Worm (Caenorhabditis elegans) whole organism, early embryonic: ENCODE data around the gene T19H12.12.

Source experiments
- ama-1 ChIP-seq: fragments of 150-350 bp; optimal IDR thresholded peaks from 2 replicates; lab custom pipeline; 2014
- ceh-13 ChIP-seq: fragments of 200-800 bp; sonication (Bioruptor generic); optimal IDR thresholded peaks from 2 replicates; lab custom pipeline; 2018; ENCODE audit warnings: mild to moderate bottlenecking, missing genetic modification characterization, missing compliant biosample characterization
- sea-1 ChIP-seq: fragments of 200-800 bp; sonication (Bioruptor generic); conservative IDR thresholded peaks from 2 replicates; pipeline ENCODE4 v1.3.6; 2022; ENCODE audit warnings: missing genetic modification characterization, missing compliant biosample characterization

ce11 chrV:4914879-4915278 is 30.3 kb downstream of the T19H12.12 start, which contains the start of gene H23N18.6:
- TF ChIP-seq sea-1 (GFP tag; lab: Robert Waterston, UW) (no peak), ceh-13 (GFP tag; lab: Kevin White, UChicago) (no peak), ama-1 (lab: Kevin White, UChicago) (no peak)
